Fruit fly (Drosophila melanogaster) whole organism, adult: ENCODE results near the gene CG32248.

Experiments
- Crg-1 ChIP-seq: fragments of 200-800 bp; sonication (Bioruptor generic); optimal IDR thresholded peaks from 2 replicates; lab custom pipeline; 2016; ENCODE audit warnings: missing biosample characterization, missing genetic modification characterization
- bab1 ChIP-seq: fragments of 200-800 bp; sonication (Bioruptor generic); optimal IDR thresholded peaks from 3 replicates; lab custom pipeline; 2019; ENCODE audit warnings: missing biosample characterization, mild to moderate bottlenecking, missing genetic modification characterization, moderate library complexity
- pad ChIP-seq: fragments of 200-800 bp; sonication (Bioruptor generic); optimal IDR thresholded peaks from 3 replicates; lab custom pipeline; 2017; ENCODE audit warnings: missing biosample characterization, missing genetic modification characterization, mild to moderate bottlenecking, moderate library complexity, missing genetic modification reagents
- tj ChIP-seq: fragments of 200-800 bp; sonication (Bioruptor generic); optimal IDR thresholded peaks from 3 replicates; lab custom pipeline; 2017; ENCODE audit warnings: missing biosample characterization, mild to moderate bottlenecking, missing genetic modification characterization, moderate library complexity

DNA sequence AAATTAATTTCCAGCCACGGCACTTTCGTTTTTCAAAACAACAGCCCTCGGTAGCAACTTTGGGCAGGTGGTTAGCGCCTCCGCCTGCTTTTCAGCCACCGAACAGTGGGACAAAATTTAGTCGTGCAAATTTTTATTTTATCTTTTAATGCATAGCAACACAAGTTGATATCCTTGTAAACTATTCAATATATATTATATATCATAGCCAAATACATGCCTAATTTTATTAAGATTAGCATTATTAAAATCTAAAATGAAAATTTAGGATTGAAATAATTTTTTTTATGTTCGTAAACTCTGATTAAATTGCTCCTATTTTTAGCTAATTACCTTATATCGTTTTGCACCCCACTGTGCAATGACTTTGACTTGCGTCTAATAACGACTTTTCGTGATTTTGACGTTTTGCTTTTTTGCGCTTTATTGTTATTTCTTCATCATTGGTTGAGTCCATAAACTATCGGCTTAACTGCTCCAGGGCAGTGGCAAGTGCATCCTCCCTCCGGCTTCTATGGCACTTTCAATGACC is 37.4 kb downstream of the CG32248 start:
- TF ChIP-seq Crg-1 (no peak), pad (no peak), tj (GFP tag; lab: Kevin White, UChicago) (no peak), bab1 (no peak)
